Worm (Caenorhabditis elegans) whole organism, L4 larva: ENCODE measurements around the gene C05E4.7.

Source experiments
- F49E8.2 ChIP-seq: sonication (generic microtip); optimal IDR thresholded peaks from 2 replicates; lab custom pipeline; 2016; ENCODE audit warnings: missing compliant biosample characterization, mild to moderate bottlenecking, missing genetic modification characterization, borderline replicate concordance
- R02D3.7 ChIP-seq: fragments of 150-350 bp; sonication (generic microtip); optimal IDR thresholded peaks from 3 replicates; lab custom pipeline; 2014; ENCODE audit warnings: missing biosample characterization, missing genetic modification characterization
- Y75B8A.6 ChIP-seq: fragments of 200-800 bp; sonication (Bioruptor generic); IDR thresholded peaks from 2 replicates; pipeline ENCODE4 v1.3.6; 2022; ENCODE audit warnings: missing genetic modification reagents, missing genetic modification characterization, missing compliant biosample characterization
- ZK546.5 ChIP-seq, 2 experiments: sonication (generic microtip); optimal IDR thresholded peaks; 2 replicates each; lab custom pipeline; 2017; ENCODE audit warnings: missing biosample characterization in 2 of 2, missing genetic modification characterization in 2 of 2
- aly-2 ChIP-seq: sonication (generic microtip); optimal IDR thresholded peaks from 2 replicates; lab custom pipeline; 2018; ENCODE audit warnings: missing biosample characterization, missing genetic modification characterization
- attf-4 ChIP-seq: sonication (generic microtip); optimal IDR thresholded peaks from 3 replicates; lab custom pipeline; 2017; ENCODE audit warnings: missing biosample characterization, missing genetic modification characterization
- ceh-20 ChIP-seq: fragments of 200-800 bp; sonication (Bioruptor generic); IDR thresholded peaks from 2 replicates; pipeline ENCODE4 v1.3.6; 2022; ENCODE audit warnings: missing genetic modification reagents, missing genetic modification characterization, missing compliant biosample characterization
- ceh-28 ChIP-seq: fragments of 150-350 bp; optimal IDR thresholded peaks from 2 replicates; lab custom pipeline; 2014; ENCODE audit warnings: missing biosample characterization, missing genetic modification reagents, missing genetic modification characterization
- ceh-44 ChIP-seq: fragments of 200-800 bp; sonication (Bioruptor generic); IDR thresholded peaks from 2 replicates; pipeline ENCODE4 v1.3.6; 2022; ENCODE audit warnings: missing genetic modification reagents, missing genetic modification characterization, missing compliant biosample characterization
- ces-1 ChIP-seq: fragments of 150-350 bp; sonication (generic microtip); optimal IDR thresholded peaks from 4 replicates; lab custom pipeline; 2014; ENCODE audit warnings: missing biosample characterization, missing genetic modification reagents, missing genetic modification characterization
- daf-19 ChIP-seq: fragments of 200-800 bp; sonication (Bioruptor generic); conservative IDR thresholded peaks from 2 replicates; pipeline ENCODE4 v1.3.6; 2022; ENCODE audit warnings: missing genetic modification characterization, missing compliant biosample characterization
- dmd-8 ChIP-seq: fragments of 200-800 bp; sonication (Bioruptor generic); IDR thresholded peaks from 2 replicates; pipeline ENCODE4 v1.3.6; 2022; ENCODE audit warnings: missing genetic modification characterization, missing compliant biosample characterization
- duxl-1 ChIP-seq: sonication (generic microtip); optimal IDR thresholded peaks from 2 replicates; lab custom pipeline; 2016; ENCODE audit warnings: mild to moderate bottlenecking, missing genetic modification characterization, moderate library complexity, missing compliant biosample characterization; ENCODE audit not compliant: poor library complexity
- egl-27 ChIP-seq: sonication (generic microtip); optimal IDR thresholded peaks from 3 replicates; lab custom pipeline; 2017; ENCODE audit warnings: missing biosample characterization, missing genetic modification reagents, missing genetic modification characterization
- fos-1 ChIP-seq: fragments of 150-350 bp; optimal IDR thresholded peaks from 2 replicates; lab custom pipeline; 2014; ENCODE audit warnings: missing biosample characterization, missing genetic modification characterization
- hif-1 ChIP-seq, 2 experiments: sonication (generic microtip); optimal IDR thresholded peaks; 2 replicates each; lab custom pipeline; 2016 to 2017; ENCODE audit warnings: missing compliant biosample characterization in 2 of 2, missing genetic modification characterization in 2 of 2, missing genetic modification reagents in 2 of 2, missing genotype in 2 of 2, mild to moderate bottlenecking in 1 of 2
- hlh-30 ChIP-seq: sonication (generic microtip); optimal IDR thresholded peaks from 2 replicates; lab custom pipeline; 2017; ENCODE audit warnings: antibody characterized with exemption, mild to moderate bottlenecking, missing genetic modification characterization, missing compliant biosample characterization; ENCODE audit not compliant: insufficient read depth
- hmg-1.1 ChIP-seq: fragments of 200-800 bp; sonication (Bioruptor generic); IDR thresholded peaks from 2 replicates; pipeline ENCODE4 v1.3.6; 2022; ENCODE audit warnings: missing genetic modification reagents, missing genetic modification characterization, missing compliant biosample characterization
- lim-7 ChIP-seq: fragments of 200-800 bp; sonication (Bioruptor generic); IDR thresholded peaks from 2 replicates; pipeline ENCODE4 v1.3.6; 2022; ENCODE audit warnings: missing genetic modification characterization, missing compliant biosample characterization
- lin-39 ChIP-seq: fragments of 150-350 bp; optimal IDR thresholded peaks from 2 replicates; lab custom pipeline; 2014; ENCODE audit warnings: missing biosample characterization, missing genetic modification reagents, missing genetic modification characterization
- mdt-29 ChIP-seq: fragments of 200-800 bp; sonication (Bioruptor generic); IDR thresholded peaks from 2 replicates; pipeline ENCODE4 v1.3.6; 2022; ENCODE audit warnings: missing genetic modification reagents, missing genetic modification characterization, missing compliant biosample characterization
- mxl-3 ChIP-seq: fragments of 200-800 bp; sonication (Bioruptor generic); optimal IDR thresholded peaks from 2 replicates; lab custom pipeline; 2018; ENCODE audit warnings: mild to moderate bottlenecking, missing genetic modification characterization, missing compliant biosample characterization
- nhr-10 ChIP-seq: fragments of 150-350 bp; optimal IDR thresholded peaks from 2 replicates; lab custom pipeline; 2014; ENCODE audit warnings: missing biosample characterization, missing genetic modification characterization
- nhr-25 ChIP-seq: sonication (generic microtip); optimal IDR thresholded peaks from 2 replicates; lab custom pipeline; 2017; ENCODE audit warnings: missing genetic modification characterization, mild to moderate bottlenecking, missing compliant biosample characterization, antibody characterized with exemption, moderate library complexity, borderline replicate concordance; ENCODE audit not compliant: insufficient read depth
- nhr-41 ChIP-seq: fragments of 200-800 bp; sonication (Bioruptor generic); IDR thresholded peaks from 2 replicates; pipeline ENCODE4 v1.3.6; 2022; ENCODE audit warnings: missing genetic modification reagents, missing genetic modification characterization, missing compliant biosample characterization
- nhr-42 ChIP-seq: fragments of 200-800 bp; sonication (Bioruptor generic); IDR thresholded peaks from 2 replicates; pipeline ENCODE4 v1.3.6; 2022; ENCODE audit warnings: missing genetic modification characterization, missing compliant biosample characterization
- nhr-48 ChIP-seq: sonication (generic microtip); optimal IDR thresholded peaks from 2 replicates; lab custom pipeline; 2016; ENCODE audit warnings: mild to moderate bottlenecking, missing genetic modification characterization, missing compliant biosample characterization
- nhr-6 ChIP-seq: fragments of 150-350 bp; optimal IDR thresholded peaks from 2 replicates; lab custom pipeline; 2014; ENCODE audit warnings: missing biosample characterization, missing genetic modification characterization
- nhr-76 ChIP-seq: fragments of 150-350 bp; optimal IDR thresholded peaks from 2 replicates; lab custom pipeline; 2014; ENCODE audit warnings: missing biosample characterization, missing genetic modification characterization
- nhr-77 ChIP-seq: fragments of 150-350 bp; optimal IDR thresholded peaks from 2 replicates; lab custom pipeline; 2014; ENCODE audit warnings: missing biosample characterization, missing genetic modification characterization
- pqm-1 ChIP-seq: sonication (generic microtip); optimal IDR thresholded peaks from 2 replicates; lab custom pipeline; 2017; ENCODE audit warnings: missing biosample characterization, missing genetic modification characterization
- sdz-12 ChIP-seq: fragments of 200-800 bp; sonication (Bioruptor generic); optimal IDR thresholded peaks from 2 replicates; lab custom pipeline; 2018; ENCODE audit warnings: mild to moderate bottlenecking, missing genetic modification characterization, missing compliant biosample characterization
- snpc-4 ChIP-seq: fragments of 150-350 bp; optimal IDR thresholded peaks from 2 replicates; lab custom pipeline; 2014; ENCODE audit warnings: missing biosample characterization, missing genetic modification characterization
- spr-3 ChIP-seq: fragments of 200-800 bp; sonication (Bioruptor generic); optimal IDR thresholded peaks from 2 replicates; lab custom pipeline; 2018; ENCODE audit warnings: mild to moderate bottlenecking, missing genetic modification characterization, missing compliant biosample characterization
- unc-39 ChIP-seq: sonication (generic microtip); optimal IDR thresholded peaks from 2 replicates; lab custom pipeline; 2017; ENCODE audit warnings: missing biosample characterization, missing genetic modification characterization
- unc-62 ChIP-seq, 3 experiments: fragments of 150-350 bp in 1 of 3; sonication (generic microtip); optimal IDR thresholded peaks in 2 of 3; peaks in 1 of 3; 1 replicate in 1 of 3; 2 replicates in 2 of 3; lab custom pipeline; 2014 to 2017; ENCODE audit warnings: missing biosample characterization in 3 of 3, missing genetic modification characterization in 3 of 3, missing genetic modification reagents in 3 of 3, missing genotype in 1 of 3
- zag-1 ChIP-seq: fragments of 150-350 bp; optimal IDR thresholded peaks from 2 replicates; lab custom pipeline; 2014; ENCODE audit warnings: missing biosample characterization, missing genetic modification characterization
- ztf-11 ChIP-seq: fragments of 150-350 bp; optimal IDR thresholded peaks from 2 replicates; lab custom pipeline; 2014; ENCODE audit warnings: missing biosample characterization, missing genetic modification characterization

C05E4.7 gene

ce11 chrV:761882-762281, 20.0 kb downstream of the C05E4.7 start, which contains the start of gene C05E4.12:
TSS of gene C05E4.12 (minus strand) at chrV:761982.
- no peak for TF ChIP-seq ztf-11

- TF ChIP-seq egl-27 (tag; lab: Kevin White, UChicago), result no peak
- no peak for TF ChIP-seq attf-4 (tag; lab: Kevin White, UChicago)
- no peak for TF ChIP-seq nhr-6 (tag; lab: Kevin White, UChicago)
- TF ChIP-seq ZK546.5 (tag; optimal IDR thresholded peaks at IDR 0.05; lab: Kevin White, UChicago), result no peak
- TF ChIP-seq ceh-20 (GFP tag; lab: Robert Waterston, UW), result no peak
- TF ChIP-seq dmd-8 (GFP tag; lab: Robert Waterston, UW), result no peak
- no peak for TF ChIP-seq nhr-76 (tag; lab: Kevin White, UChicago)
- no peak for TF ChIP-seq snpc-4 (tag; lab: Kevin White, UChicago)
- TF ChIP-seq mxl-3 (GFP tag; lab: Kevin White, UChicago), result no peak
- no peak for TF ChIP-seq nhr-77 (tag; lab: Kevin White, UChicago)
- TF ChIP-seq fos-1, result no peak
- TF ChIP-seq sdz-12 (GFP tag; lab: Kevin White, UChicago), result no peak
- no peak for TF ChIP-seq ces-1 (GFP tag; lab: Kevin White, UChicago)
- TF ChIP-seq hlh-30, result no peak
- TF ChIP-seq spr-3 (GFP tag; lab: Kevin White, UChicago), result no peak
- no peak for TF ChIP-seq R02D3.7 (tag; lab: Kevin White, UChicago)
- TF ChIP-seq nhr-25 (tag; lab: Kevin White, UChicago), result no peak
- TF ChIP-seq ztf-11, result no peak
These were observed 20.4 kb downstream of the C05E4.7 start, which contains the start of gene srp-2 for ce11 chrV:762340-762739. TSS of gene srp-2 (plus strand) at chrV:762640.

- TF ChIP-seq hmg-1.1 (GFP tag; lab: Robert Waterston, UW) (no peak), R02D3.7 (tag; lab: Kevin White, UChicago) (no peak), pqm-1 (tag; lab: Kevin White, UChicago) (no peak), daf-19 (no peak), nhr-77 (tag; lab: Kevin White, UChicago) (no peak), mdt-29 (GFP tag; lab: Robert Waterston, UW) (no peak), ceh-44 (GFP tag; lab: Robert Waterston, UW) (no peak), unc-39 (tag; lab: Kevin White, UChicago) (no peak), aly-2 (no peak), nhr-42 (no peak), Y75B8A.6 (GFP tag; lab: Robert Waterston, UW) (no peak), hif-1 (tag; optimal IDR thresholded peaks at IDR 0.05; lab: Kevin White, UChicago) (no peak), ceh-28 (tag; lab: Kevin White, UChicago) (no peak), lim-7 (GFP tag; lab: Robert Waterston, UW) (no peak), F49E8.2 (tag; lab: Kevin White, UChicago) (no peak), zag-1 (no peak), nhr-41 (GFP tag; lab: Robert Waterston, UW) (no peak), sdz-12 (GFP tag; lab: Kevin White, UChicago) (no peak)
- TF ChIP-seq, all 104 proteins: peak for 0
These were observed 22.8 kb downstream of the C05E4.7 start, which contains the start of gene str-238 for ce11 chrV:764732-765131. TSS of gene str-238 (plus strand) at chrV:765032.

- TF ChIP-seq nhr-48 (tag; lab: Kevin White, UChicago), result no peak
- no peak for TF ChIP-seq duxl-1 (tag; lab: Kevin White, UChicago)
- TF ChIP-seq unc-62 (GFP tag; optimal IDR thresholded peaks at IDR 0.05 in 1 of 2; lab: Kevin White, UChicago), result peak in 1 of 2 experiments; percentile 91
- no peak for TF ChIP-seq unc-62 (tag; optimal IDR thresholded peaks at IDR 0.05; lab: Kevin White, UChicago)
- TF ChIP-seq lin-39 (tag; lab: Kevin White, UChicago), result no peak
- TF ChIP-seq nhr-10, result no peak
These were observed 30.3 kb downstream of the C05E4.7 start for ce11 chrV:772210-772609.
